Worm (Caenorhabditis elegans) whole organism, early embryonic: ENCODE data around the gene Y22D7AR.7.

Experiments used
- B0310.2 ChIP-seq: sonication (generic microtip); optimal IDR thresholded peaks from 2 replicates; lab custom pipeline; 2016; ENCODE audit warnings: mild to moderate bottlenecking, missing genetic modification characterization, missing compliant biosample characterization
- F13C5.2 ChIP-seq: sonication (generic microtip); optimal IDR thresholded peaks from 2 replicates; lab custom pipeline; 2017; ENCODE audit warnings: mild to moderate bottlenecking, missing genetic modification characterization, inconsistent platforms, missing compliant biosample characterization
- aly-1 ChIP-seq: sonication (generic microtip); optimal IDR thresholded peaks from 2 replicates; lab custom pipeline; 2016; ENCODE audit warnings: missing genetic modification characterization, missing compliant biosample characterization
- ama-1 ChIP-seq: fragments of 150-350 bp; optimal IDR thresholded peaks from 2 replicates; lab custom pipeline; 2014
- ceh-13 ChIP-seq: fragments of 200-800 bp; sonication (Bioruptor generic); optimal IDR thresholded peaks from 2 replicates; lab custom pipeline; 2018; ENCODE audit warnings: mild to moderate bottlenecking, missing genetic modification characterization, missing compliant biosample characterization
- ceh-36 ChIP-seq: sonication (generic microtip); optimal IDR thresholded peaks from 2 replicates; lab custom pipeline; 2016; ENCODE audit warnings: missing genetic modification characterization, inconsistent platforms, missing compliant biosample characterization
- ets-7 ChIP-seq: sonication (generic microtip); optimal IDR thresholded peaks from 2 replicates; lab custom pipeline; 2016; ENCODE audit warnings: missing genotype, missing genetic modification characterization, missing compliant biosample characterization
- flt-1 ChIP-seq: fragments of 200-800 bp; sonication (Bioruptor generic); IDR thresholded peaks from 2 replicates; pipeline ENCODE4 v1.3.6; 2022; ENCODE audit warnings: missing genetic modification characterization, missing compliant biosample characterization
- hmg-4 ChIP-seq: fragments of 200-800 bp; sonication (Bioruptor generic); optimal IDR thresholded peaks from 2 replicates; lab custom pipeline; 2018; ENCODE audit warnings: mild to moderate bottlenecking, missing genetic modification characterization, missing compliant biosample characterization
- hnd-1 ChIP-seq: sonication (generic microtip); optimal IDR thresholded peaks from 2 replicates; lab custom pipeline; 2016; ENCODE audit warnings: missing genetic modification characterization, missing compliant biosample characterization
- pes-1 ChIP-seq: fragments of 200-800 bp; sonication (Bioruptor generic); IDR thresholded peaks from 2 replicates; pipeline ENCODE4 v1.3.6; 2022; ENCODE audit warnings: missing genetic modification reagents, missing genetic modification characterization, missing compliant biosample characterization
- scrt-1 ChIP-seq: fragments of 200-800 bp; sonication (Bioruptor generic); IDR thresholded peaks from 2 replicates; pipeline ENCODE4 v1.3.6; 2022; ENCODE audit warnings: missing genetic modification characterization, missing compliant biosample characterization
- sea-1 ChIP-seq: fragments of 200-800 bp; sonication (Bioruptor generic); conservative IDR thresholded peaks from 2 replicates; pipeline ENCODE4 v1.3.6; 2022; ENCODE audit warnings: missing genetic modification characterization, missing compliant biosample characterization
- tbx-11 ChIP-seq: fragments of 200-800 bp; sonication (Bioruptor generic); IDR thresholded peaks from 2 replicates; pipeline ENCODE4 v1.3.6; 2022; ENCODE audit warnings: missing genetic modification characterization, missing compliant biosample characterization
- tbx-37 ChIP-seq: fragments of 200-800 bp; sonication (Bioruptor generic); conservative IDR thresholded peaks from 2 replicates; pipeline ENCODE4 v1.3.6; 2022; ENCODE audit warnings: missing genetic modification reagents, missing genetic modification characterization, missing compliant biosample characterization
- tra-4 ChIP-seq: sonication (generic microtip); optimal IDR thresholded peaks from 2 replicates; lab custom pipeline; 2017; ENCODE audit warnings: missing genetic modification characterization, missing compliant biosample characterization

Gene Y22D7AR.7

ce11 chrIII:1705799-1706198 lies 17.9 kb upstream of the Y22D7AR.7 start, which contains the start of the genes fbxa-13 and Y22D7AR.2:
TSS of gene fbxa-13 (minus strand) at chrIII:1705899.
TSS of gene Y22D7AR.2 (plus strand) at chrIII:1705946.
- TF ChIP-seq ets-7 (tag; lab: Kevin White, UChicago) (no peak), scrt-1 (GFP tag; lab: Robert Waterston, UW) (no peak), ceh-36 (tag; lab: Kevin White, UChicago) (no peak)

- TF ChIP-seq aly-1 (tag; lab: Kevin White, UChicago) (no peak), tbx-11 (no peak), pes-1 (no peak), F13C5.2 (tag; lab: Kevin White, UChicago) (no peak), B0310.2 (tag; lab: Kevin White, UChicago) (no peak), hmg-4 (no peak), hnd-1 (tag; lab: Kevin White, UChicago) (no peak), scrt-1 (GFP tag; lab: Robert Waterston, UW) (no peak), ets-7 (tag; lab: Kevin White, UChicago) (no peak), ceh-36 (tag; lab: Kevin White, UChicago) (no peak), tbx-37 (GFP tag; lab: Robert Waterston, UW) (no peak), flt-1 (GFP tag; lab: Robert Waterston, UW) (no peak), ceh-13 (GFP tag; lab: Kevin White, UChicago) (no peak)
Observed at ce11 chrIII:1705331-1705730, 17.4 kb upstream of the Y22D7AR.7 start.

DNA sequence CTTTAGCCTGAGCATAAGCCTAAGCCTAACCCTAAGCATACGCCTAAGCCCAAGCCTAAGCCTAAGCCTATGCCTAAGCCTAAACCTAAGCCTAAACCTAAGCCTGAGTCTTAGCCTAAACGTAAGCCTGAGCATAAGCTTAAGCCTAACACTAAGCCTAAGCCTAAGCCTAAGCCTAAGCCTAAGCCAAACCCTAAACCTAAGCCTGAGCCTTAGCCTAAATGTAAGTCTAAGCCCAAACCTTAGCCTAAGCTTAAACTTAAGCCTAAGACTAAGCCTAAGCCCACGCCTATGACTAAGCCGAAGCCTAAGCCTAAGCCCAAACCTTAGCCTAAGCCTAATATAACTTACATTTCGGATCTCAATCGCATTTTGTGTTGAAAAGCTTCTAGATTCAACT lies 16.1 kb upstream of the Y22D7AR.7 start:
- TF ChIP-seq ama-1 (lab: Kevin White, UChicago): no peak
- TF ChIP-seq B0310.2 (tag; lab: Kevin White, UChicago): no peak
- TF ChIP-seq ceh-36 (tag; lab: Kevin White, UChicago): peak; percentile 84
- TF ChIP-seq flt-1 (GFP tag; lab: Robert Waterston, UW): no peak

- TF ChIP-seq ama-1 (lab: Kevin White, UChicago): no peak
- TF ChIP-seq tbx-11: no peak
- no peak for TF ChIP-seq tbx-37 (GFP tag; lab: Robert Waterston, UW)
- TF ChIP-seq B0310.2 (tag; lab: Kevin White, UChicago): no peak
- no peak for TF ChIP-seq F13C5.2 (tag; lab: Kevin White, UChicago)
- no peak for TF ChIP-seq hmg-4
- no peak for TF ChIP-seq tra-4 (tag; lab: Kevin White, UChicago)
- no peak for TF ChIP-seq flt-1 (GFP tag; lab: Robert Waterston, UW)
- no peak for TF ChIP-seq ets-7 (tag; lab: Kevin White, UChicago)
Observed at ce11 chrIII:1702337-1702736, 14.4 kb upstream of the Y22D7AR.7 start, which contains the start of gene spex-3. TSS of gene spex-3 (minus strand) at chrIII:1702437.

- TF ChIP-seq tbx-37 (GFP tag; lab: Robert Waterston, UW): no peak
Observed at ce11 chrIII:1698842-1699241, 10.9 kb upstream of the Y22D7AR.7 start, which contains the start of gene fbxa-74. TSS of gene fbxa-74 (minus strand) at chrIII:1698986.

DNA sequence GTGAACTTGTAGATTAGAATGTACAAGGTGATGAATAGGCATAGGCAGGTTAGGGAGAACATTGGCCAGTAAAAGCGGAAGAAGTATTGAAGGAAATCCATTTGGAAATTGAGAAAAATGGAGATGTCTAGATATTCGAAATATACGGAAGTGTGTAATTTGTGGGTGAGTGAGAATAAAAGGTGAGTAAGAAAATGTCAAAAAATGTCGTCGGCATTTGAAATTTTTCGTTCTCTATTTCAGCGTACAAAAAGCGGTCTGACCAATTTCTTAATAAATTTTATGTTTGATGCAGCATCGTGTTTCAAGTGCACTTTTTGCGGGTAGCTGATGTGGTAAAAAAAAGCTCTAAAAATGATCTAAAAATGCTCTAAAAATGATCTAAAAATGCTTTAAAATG lies 7.1 kb upstream of the Y22D7AR.7 start, which contains the start of gene srd-64:
srd-64 (minus strand) TSS at position 101 of the 400 bp plus-strand sequence.
- no peak for TF ChIP-seq ceh-36 (tag; lab: Kevin White, UChicago)

ce11 chrIII:1689927-1690326 lies 2.0 kb upstream of the Y22D7AR.7 start, which contains the start of gene Y22D7AR.14:
TSS of gene Y22D7AR.14 (minus strand) at chrIII:1690027.
- no peak for TF ChIP-seq tbx-37 (GFP tag; lab: Robert Waterston, UW)

DNA sequence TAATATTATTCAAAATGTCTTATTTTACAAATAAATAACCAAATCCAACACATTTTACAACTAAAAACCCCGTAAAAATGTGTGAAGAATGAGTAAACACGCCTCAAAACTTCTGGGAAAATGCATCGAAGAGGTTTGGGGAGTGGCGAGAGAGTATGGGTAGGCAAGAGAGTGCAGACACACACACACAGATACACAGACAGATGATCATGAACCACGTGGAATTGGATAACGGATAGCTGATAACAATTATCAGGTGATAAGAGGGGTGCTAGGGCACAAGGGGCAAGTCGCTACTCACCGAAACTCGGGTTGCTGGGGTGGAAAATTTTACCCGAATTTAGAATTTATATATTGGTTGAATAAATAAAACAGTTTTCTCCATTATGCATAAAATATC lies 5.6 kb downstream of the Y22D7AR.7 start:
- TF ChIP-seq hmg-4 (no peak), ets-7 (tag; lab: Kevin White, UChicago) (no peak), tra-4 (tag; lab: Kevin White, UChicago) (no peak), ama-1 (lab: Kevin White, UChicago) (no peak), B0310.2 (tag; lab: Kevin White, UChicago) (no peak), tbx-11 (no peak), hnd-1 (tag; lab: Kevin White, UChicago) (no peak), sea-1 (GFP tag; lab: Robert Waterston, UW) (no peak), flt-1 (GFP tag; lab: Robert Waterston, UW) (no peak), ceh-13 (GFP tag; lab: Kevin White, UChicago) (no peak), tbx-37 (GFP tag; lab: Robert Waterston, UW) (no peak)

ce11 chrIII:1680996-1681395 lies 6.9 kb downstream of the Y22D7AR.7 start:
- TF ChIP-seq sea-1 (GFP tag; lab: Robert Waterston, UW) (no peak), tbx-11 (no peak), ceh-13 (GFP tag; lab: Kevin White, UChicago) (no peak), F13C5.2 (tag; lab: Kevin White, UChicago) (no peak), tbx-37 (GFP tag; lab: Robert Waterston, UW) (peak; percentile 43; the same call in 1 of the 2 replicates), hmg-4 (no peak)

ce11 chrIII:1680393-1680792 lies 7.5 kb downstream of the Y22D7AR.7 start:
- TF ChIP-seq tbx-11: no peak
- no peak for TF ChIP-seq hnd-1 (tag; lab: Kevin White, UChicago)
- TF ChIP-seq hmg-4: no peak
- TF ChIP-seq B0310.2 (tag; lab: Kevin White, UChicago): no peak
- TF ChIP-seq tra-4 (tag; lab: Kevin White, UChicago): no peak
- TF ChIP-seq tbx-37 (GFP tag; lab: Robert Waterston, UW): no peak
- TF ChIP-seq flt-1 (GFP tag; lab: Robert Waterston, UW): no peak
- no peak for TF ChIP-seq ama-1 (lab: Kevin White, UChicago)
- no peak for TF ChIP-seq sea-1 (GFP tag; lab: Robert Waterston, UW)
- TF ChIP-seq aly-1 (tag; lab: Kevin White, UChicago): no peak
- no peak for TF ChIP-seq ceh-13 (GFP tag; lab: Kevin White, UChicago)
